Fruit fly (Drosophila melanogaster): Measurements from ENCODE around the gene pix.

dm6 chr3L:8949823-8950222 is 24.7 kb downstream of the pix start:
- no peak for TF ChIP-seq CG11294 (GFP tag; IDR thresholded peaks at IDR 0.05)
- TF ChIP-seq esn (GFP tag; optimal IDR thresholded peaks at IDR 0.05), result no peak
- TF ChIP-seq Sox15 (GFP tag; optimal IDR thresholded peaks at IDR 0.05), result no peak
- TF ChIP-seq CG8632 (GFP tag; optimal IDR thresholded peaks at IDR 0.05), result no peak
- TF ChIP-seq CG3032 (tag; optimal IDR thresholded peaks at IDR 0.05), result no peak
- TF ChIP-seq Eip75B (GFP tag; optimal IDR thresholded peaks at IDR 0.05), result no peak
- no peak for TF ChIP-seq eg (GFP tag; IDR thresholded peaks at IDR 0.05)
- TF ChIP-seq CG6808 (GFP tag; optimal IDR thresholded peaks at IDR 0.05), result no peak
- no peak for TF ChIP-seq CG6163 (GFP tag; IDR thresholded peaks at IDR 0.05)
